Worm (Caenorhabditis elegans) whole organism, early embryonic: ENCODE results near the gene C13A2.9.

ENCODE experiments used
- B0310.2 ChIP-seq: sonication (generic microtip); optimal IDR thresholded peaks from 2 replicates; lab custom pipeline; 2016; ENCODE audit warnings: mild to moderate bottlenecking, missing genetic modification characterization, missing compliant biosample characterization
- F13C5.2 ChIP-seq: sonication (generic microtip); optimal IDR thresholded peaks from 2 replicates; lab custom pipeline; 2017; ENCODE audit warnings: mild to moderate bottlenecking, missing genetic modification characterization, inconsistent platforms, missing compliant biosample characterization
- aly-1 ChIP-seq: sonication (generic microtip); optimal IDR thresholded peaks from 2 replicates; lab custom pipeline; 2016; ENCODE audit warnings: missing genetic modification characterization, missing compliant biosample characterization
- ama-1 ChIP-seq: fragments of 150-350 bp; optimal IDR thresholded peaks from 2 replicates; lab custom pipeline; 2014
- ceh-13 ChIP-seq: fragments of 200-800 bp; sonication (Bioruptor generic); optimal IDR thresholded peaks from 2 replicates; lab custom pipeline; 2018; ENCODE audit warnings: mild to moderate bottlenecking, missing genetic modification characterization, missing compliant biosample characterization
- ceh-36 ChIP-seq: sonication (generic microtip); optimal IDR thresholded peaks from 2 replicates; lab custom pipeline; 2016; ENCODE audit warnings: missing genetic modification characterization, inconsistent platforms, missing compliant biosample characterization
- ets-7 ChIP-seq: sonication (generic microtip); optimal IDR thresholded peaks from 2 replicates; lab custom pipeline; 2016; ENCODE audit warnings: missing genotype, missing genetic modification characterization, missing compliant biosample characterization
- flt-1 ChIP-seq: fragments of 200-800 bp; sonication (Bioruptor generic); IDR thresholded peaks from 2 replicates; pipeline ENCODE4 v1.3.6; 2022; ENCODE audit warnings: missing genetic modification characterization, missing compliant biosample characterization
- hmbx-1 ChIP-seq: sonication (generic microtip); optimal IDR thresholded peaks from 2 replicates; lab custom pipeline; 2016; ENCODE audit warnings: mild to moderate bottlenecking, missing genetic modification characterization, missing compliant biosample characterization
- hmg-4 ChIP-seq: fragments of 200-800 bp; sonication (Bioruptor generic); optimal IDR thresholded peaks from 2 replicates; lab custom pipeline; 2018; ENCODE audit warnings: mild to moderate bottlenecking, missing genetic modification characterization, missing compliant biosample characterization
- hnd-1 ChIP-seq: sonication (generic microtip); optimal IDR thresholded peaks from 2 replicates; lab custom pipeline; 2016; ENCODE audit warnings: missing genetic modification characterization, missing compliant biosample characterization
- pes-1 ChIP-seq: fragments of 200-800 bp; sonication (Bioruptor generic); IDR thresholded peaks from 2 replicates; pipeline ENCODE4 v1.3.6; 2022; ENCODE audit warnings: missing genetic modification reagents, missing genetic modification characterization, missing compliant biosample characterization
- scrt-1 ChIP-seq: fragments of 200-800 bp; sonication (Bioruptor generic); IDR thresholded peaks from 2 replicates; pipeline ENCODE4 v1.3.6; 2022; ENCODE audit warnings: missing genetic modification characterization, missing compliant biosample characterization
- sea-1 ChIP-seq: fragments of 200-800 bp; sonication (Bioruptor generic); conservative IDR thresholded peaks from 2 replicates; pipeline ENCODE4 v1.3.6; 2022; ENCODE audit warnings: missing genetic modification characterization, missing compliant biosample characterization
- tbx-11 ChIP-seq: fragments of 200-800 bp; sonication (Bioruptor generic); IDR thresholded peaks from 2 replicates; pipeline ENCODE4 v1.3.6; 2022; ENCODE audit warnings: missing genetic modification characterization, missing compliant biosample characterization
- tbx-37 ChIP-seq: fragments of 200-800 bp; sonication (Bioruptor generic); conservative IDR thresholded peaks from 2 replicates; pipeline ENCODE4 v1.3.6; 2022; ENCODE audit warnings: missing genetic modification reagents, missing genetic modification characterization, missing compliant biosample characterization
- tra-4 ChIP-seq: sonication (generic microtip); optimal IDR thresholded peaks from 2 replicates; lab custom pipeline; 2017; ENCODE audit warnings: missing genetic modification characterization, missing compliant biosample characterization

C13A2.9 gene

DNA sequence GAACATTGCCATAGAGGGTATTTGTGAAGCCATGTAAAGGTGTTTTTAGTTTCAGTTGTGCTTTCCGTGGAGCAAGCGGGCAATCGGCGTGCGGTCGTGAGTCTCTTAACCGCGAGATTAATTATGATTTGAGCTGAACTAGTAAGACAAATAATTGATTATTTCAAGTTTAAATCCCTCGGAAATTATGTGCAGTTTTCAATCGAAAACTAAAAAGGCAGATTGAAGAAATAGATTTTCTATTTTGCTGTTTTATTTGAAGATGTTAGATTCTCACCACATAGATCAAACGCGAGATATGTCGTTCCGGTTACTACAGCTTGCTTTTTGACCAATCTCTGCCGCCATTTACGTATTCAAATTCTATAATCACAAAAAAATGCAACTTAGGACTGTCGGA lies 18.1 kb upstream of the C13A2.9 start, which contains the start of gene C13A2.3:
Gene C13A2.3, plus strand, starts transcription at position 301 of the 400 bp plus-strand sequence.
- no peak for TF ChIP-seq hmbx-1
- TF ChIP-seq aly-1: no peak
- TF ChIP-seq ama-1 (lab: Kevin White, UChicago): no peak

DNA sequence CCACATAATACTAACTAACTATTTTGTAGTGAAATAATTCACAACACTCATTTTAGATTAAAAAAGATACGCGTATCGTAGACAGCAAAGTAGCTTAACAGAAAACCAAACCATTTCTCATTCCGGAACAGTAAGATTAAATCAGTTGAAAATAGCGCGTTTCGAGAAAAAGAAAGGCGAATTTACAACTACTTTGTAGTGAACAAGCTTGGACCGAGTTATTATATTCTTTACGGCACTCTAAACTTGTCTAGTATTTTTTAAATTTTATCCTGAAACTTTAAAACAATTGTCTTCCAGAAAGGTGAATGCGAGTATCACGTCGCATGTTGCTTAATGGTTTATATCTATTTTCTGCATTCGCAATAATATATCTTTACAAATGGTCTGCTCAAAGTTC lies 15.1 kb upstream of the C13A2.9 start, which contains the start of gene C13A2.4:
Gene C13A2.4, plus strand, starts transcription at position 301 of the 400 bp plus-strand sequence.
- no peak for TF ChIP-seq tra-4 (tag; lab: Kevin White, UChicago)
- no peak for TF ChIP-seq ama-1 (lab: Kevin White, UChicago)
- no peak for TF ChIP-seq tbx-11
- no peak for TF ChIP-seq ceh-36
- no peak for TF ChIP-seq aly-1
- TF ChIP-seq ets-7 (tag; lab: Kevin White, UChicago): no peak

ce11 chrV:7275491-7275890 lies 11.5 kb upstream of the C13A2.9 start, which contains the start of gene C13A2.5:
C13A2.5 (plus strand) TSS chrV:7275791.
- TF ChIP-seq ceh-36 (no peak), sea-1 (GFP tag; lab: Robert Waterston, UW) (no peak), B0310.2 (tag; lab: Kevin White, UChicago) (no peak), F13C5.2 (no peak), tbx-37 (no peak), ama-1 (lab: Kevin White, UChicago) (no peak), pes-1 (GFP tag; lab: Robert Waterston, UW) (no peak), ceh-13 (GFP tag; lab: Kevin White, UChicago) (no peak), scrt-1 (GFP tag; lab: Robert Waterston, UW) (no peak), aly-1 (no peak), flt-1 (no peak), hmg-4 (no peak)

ce11 chrV:7274992-7275391 lies 11.1 kb upstream of the C13A2.9 start, which contains the start of gene C13A2.10:
C13A2.10 (minus strand) TSS chrV:7275092.
- TF ChIP-seq sea-1 (GFP tag; lab: Robert Waterston, UW) (no peak), tbx-11 (no peak), hnd-1 (tag; lab: Kevin White, UChicago) (no peak), F13C5.2 (no peak), B0310.2 (tag; lab: Kevin White, UChicago) (no peak)

ce11 chrV:7269399-7269798 lies 5.5 kb upstream of the C13A2.9 start, which contains the start of gene C13A2.6:
C13A2.6 (plus strand) TSS chrV:7269699.
- TF ChIP-seq ceh-36: no peak
- no peak for TF ChIP-seq hmbx-1
- TF ChIP-seq hnd-1 (tag; lab: Kevin White, UChicago): no peak

- TF ChIP-seq sea-1 (GFP tag; lab: Robert Waterston, UW): no peak
- TF ChIP-seq ceh-13 (GFP tag; lab: Kevin White, UChicago): no peak
- TF ChIP-seq hnd-1 (tag; lab: Kevin White, UChicago): no peak
- TF ChIP-seq ceh-36: no peak
- TF ChIP-seq B0310.2 (tag; lab: Kevin White, UChicago): no peak
- no peak for TF ChIP-seq tbx-11
- no peak for TF ChIP-seq aly-1
Observed at ce11 chrV:7266021-7266420, 2.1 kb upstream of the C13A2.9 start, which contains the start of gene C13A2.7. C13A2.7 (plus strand) TSS chrV:7266321.

DNA sequence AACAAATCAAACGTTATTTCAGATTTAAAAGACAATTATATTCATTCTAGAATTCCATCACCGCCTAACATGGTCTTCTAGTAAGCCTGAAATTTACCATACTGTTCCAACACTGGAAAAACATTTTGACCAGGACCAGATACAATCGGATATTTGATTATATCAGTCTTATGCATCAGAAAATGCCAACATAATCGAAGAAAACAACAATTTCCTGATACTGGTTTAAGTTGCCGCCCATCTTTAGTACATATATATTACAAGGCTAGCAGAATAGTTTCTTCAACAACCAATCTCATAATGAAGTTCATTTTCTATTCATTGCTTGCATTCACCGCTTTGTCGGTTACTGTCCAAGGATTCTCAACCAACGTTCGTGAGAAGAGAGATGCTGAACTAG lies 5.0 kb downstream of the C13A2.9 start, which contains the start of gene C13A2.12:
Gene C13A2.12, plus strand, starts transcription at position 301 of the 400 bp plus-strand sequence.
- TF ChIP-seq hnd-1 (tag; lab: Kevin White, UChicago): no peak
- no peak for TF ChIP-seq B0310.2 (tag; lab: Kevin White, UChicago)
- TF ChIP-seq ceh-36: no peak
- TF ChIP-seq flt-1: no peak
- no peak for TF ChIP-seq tbx-37
- no peak for TF ChIP-seq ceh-13 (GFP tag; lab: Kevin White, UChicago)
- TF ChIP-seq pes-1 (GFP tag; lab: Robert Waterston, UW): no peak
- no peak for TF ChIP-seq sea-1 (GFP tag; lab: Robert Waterston, UW)
- TF ChIP-seq hmg-4: no peak
- no peak for TF ChIP-seq ets-7 (tag; lab: Kevin White, UChicago)
- TF ChIP-seq hmbx-1: no peak
- no peak for TF ChIP-seq tra-4 (tag; lab: Kevin White, UChicago)
- no peak for TF ChIP-seq F13C5.2
- no peak for TF ChIP-seq tbx-11
- no peak for TF ChIP-seq aly-1
- no peak for TF ChIP-seq ama-1 (lab: Kevin White, UChicago)
- TF ChIP-seq scrt-1 (GFP tag; lab: Robert Waterston, UW): no peak

- no peak for TF ChIP-seq tbx-11
Observed at ce11 chrV:7255095-7255494, 8.8 kb downstream of the C13A2.9 start, which contains the start of gene C05C8.8. C05C8.8 (minus strand) TSS chrV:7255195.

- TF ChIP-seq aly-1: no peak
- TF ChIP-seq ama-1 (lab: Kevin White, UChicago): no peak
- TF ChIP-seq tra-4 (tag; lab: Kevin White, UChicago): no peak
- no peak for TF ChIP-seq hmbx-1
- TF ChIP-seq scrt-1 (GFP tag; lab: Robert Waterston, UW): no peak
- TF ChIP-seq tbx-37: no peak
- no peak for TF ChIP-seq F13C5.2
- no peak for TF ChIP-seq flt-1
- TF ChIP-seq ceh-36: no peak
- no peak for TF ChIP-seq B0310.2 (tag; lab: Kevin White, UChicago)
- no peak for TF ChIP-seq hnd-1 (tag; lab: Kevin White, UChicago)
- no peak for TF ChIP-seq ceh-13 (GFP tag; lab: Kevin White, UChicago)
- no peak for TF ChIP-seq sea-1 (GFP tag; lab: Robert Waterston, UW)
- TF ChIP-seq hmg-4: no peak
- TF ChIP-seq pes-1 (GFP tag; lab: Robert Waterston, UW): no peak
Observed at ce11 chrV:7248227-7248953, 15.6 kb downstream of the C13A2.9 start.
